Fruit fly (Drosophila melanogaster) whole organism, wandering third instar larva: ENCODE results near the gene CG5567.
A peak's percentile ranks its signal among the peaks of the same experiment; 100 is the strongest.

Experiments
- Abd-B ChIP-seq: fragments of >200 bp; optimal IDR thresholded peaks from 2 replicates; lab custom pipeline; 2017; ENCODE audit warnings: missing biosample characterization, missing genetic modification characterization
- CG32264 ChIP-seq: fragments of 200-800 bp; sonication (Bioruptor generic); optimal IDR thresholded peaks from 2 replicates; lab custom pipeline; 2016; ENCODE audit warnings: missing biosample characterization, missing genetic modification characterization
- CG9705 ChIP-seq: fragments of 200-800 bp; sonication (Bioruptor generic); optimal IDR thresholded peaks from 2 replicates; lab custom pipeline; 2018; ENCODE audit warnings: missing biosample characterization, mild to moderate bottlenecking, missing genetic modification characterization
- CrebA ChIP-seq: fragments of 200-800 bp; sonication (Bioruptor generic); optimal IDR thresholded peaks from 2 replicates; lab custom pipeline; 2016; ENCODE audit warnings: missing biosample characterization, mild to moderate bottlenecking, missing genetic modification characterization, borderline replicate concordance
- Dfd ChIP-seq: fragments of >200 bp; optimal IDR thresholded peaks from 2 replicates; lab custom pipeline; 2017; ENCODE audit warnings: missing biosample characterization, missing genetic modification characterization
- Dif ChIP-seq: fragments of 200-275, 200-300 bp; sonication (Bioruptor generic); optimal IDR thresholded peaks from 2 replicates; lab custom pipeline; 2018; ENCODE audit warnings: missing biosample characterization, missing genetic modification characterization; ENCODE audit not compliant: partially characterized antibody
- GATAd ChIP-seq: sonication (Bioruptor generic); optimal IDR thresholded peaks from 2 replicates; lab custom pipeline; 2016; ENCODE audit warnings: missing biosample characterization, missing genetic modification characterization
- HLH106 ChIP-seq: fragments of 200-800 bp; optimal IDR thresholded peaks from 3 replicates; lab custom pipeline; 2019; ENCODE audit warnings: missing biosample characterization, mild to moderate bottlenecking, missing genetic modification characterization, moderate library complexity
- Hnf4 ChIP-seq: fragments of 200-800 bp; sonication (Bioruptor generic); optimal IDR thresholded peaks from 2 replicates; lab custom pipeline; 2016; ENCODE audit warnings: missing biosample characterization, mild to moderate bottlenecking, missing genetic modification characterization
- Hr78 ChIP-seq: fragments of >200 bp; optimal IDR thresholded peaks from 2 replicates; lab custom pipeline; 2017; ENCODE audit warnings: missing biosample characterization, missing genetic modification characterization
- Hr83 ChIP-seq: fragments of 200-300 bp; sonication (Bioruptor generic); optimal IDR thresholded peaks from 2 replicates; lab custom pipeline; 2016; ENCODE audit warnings: missing biosample characterization, mild to moderate bottlenecking, missing genetic modification characterization, moderate library complexity; ENCODE audit not compliant: poor library complexity, severe bottlenecking
- Jra ChIP-seq: sonication (Bioruptor generic); optimal IDR thresholded peaks from 2 replicates; lab custom pipeline; 2016; ENCODE audit warnings: missing biosample characterization, missing genetic modification characterization
- Mio ChIP-seq: sonication (Bioruptor generic); optimal IDR thresholded peaks from 2 replicates; lab custom pipeline; 2016; ENCODE audit warnings: missing biosample characterization, missing genetic modification characterization
- Myc ChIP-seq: fragments of >200 bp; optimal IDR thresholded peaks from 2 replicates; lab custom pipeline; 2017
- N ChIP-seq: fragments of >200 bp; optimal IDR thresholded peaks from 2 replicates; lab custom pipeline; 2018; ENCODE audit warnings: missing biosample characterization, missing external identifiers, missing genetic modification characterization
- OdsH ChIP-seq: fragments of 200-800 bp; sonication (Bioruptor generic); optimal IDR thresholded peaks from 2 replicates; lab custom pipeline; 2016; ENCODE audit warnings: missing biosample characterization, mild to moderate bottlenecking, missing genetic modification characterization
- Rel ChIP-seq, 2 experiments: fragments of 200-800 bp; sonication (Bioruptor generic) in 1 of 2; optimal IDR thresholded peaks; 2 replicates in 1 of 2; 3 replicates in 1 of 2; lab custom pipeline; 2016 to 2019; ENCODE audit warnings: mild to moderate bottlenecking in 2 of 2, missing biosample characterization in 2 of 2, missing genetic modification characterization in 2 of 2, moderate library complexity in 1 of 2
- Sp1 ChIP-seq: fragments of 200-800 bp; sonication (Bioruptor generic); optimal IDR thresholded peaks from 3 replicates; lab custom pipeline; 2019; ENCODE audit warnings: missing biosample characterization, mild to moderate bottlenecking, missing genetic modification characterization, moderate library complexity
- br ChIP-seq: fragments of 200-800 bp; sonication (Bioruptor generic); optimal IDR thresholded peaks from 2 replicates; lab custom pipeline; 2016; ENCODE audit warnings: missing biosample characterization, missing genetic modification characterization
- brk ChIP-seq: fragments of 200-800 bp; sonication (Bioruptor generic); optimal IDR thresholded peaks from 2 replicates; lab custom pipeline; 2016; ENCODE audit warnings: missing biosample characterization, mild to moderate bottlenecking, missing genetic modification characterization
- dl ChIP-seq, 2 experiments: fragments of 175-275, 200-275 bp in 1 of 2; fragments of 200-275 bp in 1 of 2; sonication (Bioruptor generic); optimal IDR thresholded peaks; lab custom pipeline; 2018; ENCODE audit warnings: mild to moderate bottlenecking in 2 of 2, missing biosample characterization in 2 of 2, missing genetic modification characterization in 2 of 2, moderate library complexity in 2 of 2; ENCODE audit not compliant: partially characterized antibody in 2 of 2, insufficient read depth in 1 of 2
- dmrt93B ChIP-seq: fragments of 200-800 bp; sonication (Bioruptor generic); optimal IDR thresholded peaks from 2 replicates; lab custom pipeline; 2018; ENCODE audit warnings: missing biosample characterization, mild to moderate bottlenecking, missing genetic modification characterization
- dsf ChIP-seq: sonication (Bioruptor generic); optimal IDR thresholded peaks from 2 replicates; lab custom pipeline; 2016; ENCODE audit warnings: missing biosample characterization, missing genetic modification characterization, borderline replicate concordance
- ey ChIP-seq: fragments of 200-800 bp; sonication (Bioruptor generic); optimal IDR thresholded peaks from 2 replicates; lab custom pipeline; 2016; ENCODE audit warnings: missing biosample characterization, missing genetic modification characterization
- foxo ChIP-seq, 2 experiments: fragments of 200-800 bp; sonication (Bioruptor generic); optimal IDR thresholded peaks; 2 replicates in 1 of 2; 3 replicates in 1 of 2; lab custom pipeline; 2016 to 2017; ENCODE audit warnings: missing biosample characterization in 2 of 2, missing genetic modification characterization in 2 of 2
- fru ChIP-seq: fragments of 200-800 bp; sonication (Bioruptor generic); optimal IDR thresholded peaks from 3 replicates; lab custom pipeline; 2016; ENCODE audit warnings: missing biosample characterization, mild to moderate bottlenecking, missing genetic modification characterization
- h ChIP-seq: fragments of 200-800 bp; sonication (Bioruptor generic); optimal IDR thresholded peaks from 3 replicates; lab custom pipeline; 2016; ENCODE audit warnings: missing biosample characterization, mild to moderate bottlenecking, missing genetic modification characterization
- jim ChIP-seq: fragments of 175-275, 200-325 bp; sonication (Bioruptor generic); optimal IDR thresholded peaks from 2 replicates; lab custom pipeline; 2016; ENCODE audit warnings: missing biosample characterization, mild to moderate bottlenecking, missing genetic modification characterization
- lola ChIP-seq: fragments of >200 bp; optimal IDR thresholded peaks from 2 replicates; lab custom pipeline; 2017; ENCODE audit warnings: missing biosample characterization, missing genetic modification characterization
- pan ChIP-seq: fragments of >200 bp; optimal IDR thresholded peaks from 2 replicates; lab custom pipeline; 2017
- psq ChIP-seq: fragments of 200-800 bp; sonication (Bioruptor generic); optimal IDR thresholded peaks from 3 replicates; lab custom pipeline; 2017; ENCODE audit warnings: missing biosample characterization, mild to moderate bottlenecking, missing genetic modification characterization, moderate library complexity
- rgr ChIP-seq: fragments of 200-800 bp; sonication (Bioruptor generic); optimal IDR thresholded peaks from 3 replicates; lab custom pipeline; 2016; ENCODE audit warnings: missing biosample characterization, mild to moderate bottlenecking, missing genetic modification characterization
- sage ChIP-seq: fragments of 200-800 bp; sonication (Bioruptor generic); optimal IDR thresholded peaks from 2 replicates; lab custom pipeline; 2016; ENCODE audit warnings: missing biosample characterization, mild to moderate bottlenecking, missing genetic modification characterization
- sv ChIP-seq: fragments of 200-800 bp; sonication (Bioruptor generic); optimal IDR thresholded peaks from 3 replicates; lab custom pipeline; 2016; ENCODE audit warnings: missing biosample characterization, missing genetic modification characterization
- tai ChIP-seq: sonication (Bioruptor generic); optimal IDR thresholded peaks from 2 replicates; lab custom pipeline; 2016; ENCODE audit warnings: missing biosample characterization, missing genetic modification characterization
- woc ChIP-seq: sonication (Bioruptor generic); optimal IDR thresholded peaks from 2 replicates; lab custom pipeline; 2016; ENCODE audit warnings: missing biosample characterization, mild to moderate bottlenecking, missing genetic modification characterization

Gene CG5567

dm6 chr3L:17842892-17843703 is at the start of gene CG5567:
Gene CG5567, minus strand, starts transcription at chr3L:17843544.
- no peak for TF ChIP-seq dl (GFP tag; optimal IDR thresholded peaks at IDR 0.05; lab: Kevin White, UChicago; ENCODE audit: insufficient read depth in 1 of 2, partially characterized antibody in 2 of 2)
- no peak for TF ChIP-seq br
- no peak for TF ChIP-seq h (GFP tag; lab: Kevin White, UChicago)
- no peak for TF ChIP-seq CG9705 (GFP tag; lab: Kevin White, UChicago)
- TF ChIP-seq brk (GFP tag; lab: Kevin White, UChicago), result no peak
- TF ChIP-seq OdsH (GFP tag; lab: Kevin White, UChicago), result no peak
- TF ChIP-seq Hnf4 (GFP tag; lab: Kevin White, UChicago), result no peak
- no peak for TF ChIP-seq tai
- TF ChIP-seq GATAd (GFP tag; lab: Kevin White, UChicago), result no peak
- TF ChIP-seq jim (GFP tag; lab: Kevin White, UChicago), result no peak
- no peak for TF ChIP-seq dsf
- TF ChIP-seq foxo (GFP tag; optimal IDR thresholded peaks at IDR 0.05; lab: Kevin White, UChicago), result peak in 1 of 2 experiments; percentile 23
- no peak for TF ChIP-seq lola (GFP tag; lab: Kevin White, UChicago)
- peak; percentile 41 for TF ChIP-seq woc (GFP tag; lab: Kevin White, UChicago)
- no peak for TF ChIP-seq CG32264 (GFP tag; lab: Kevin White, UChicago)
- no peak for TF ChIP-seq Myc
- TF ChIP-seq rgr, result no peak
- no peak for TF ChIP-seq ey (GFP tag; lab: Kevin White, UChicago)
- TF ChIP-seq fru, result no peak
- no peak for TF ChIP-seq sv (GFP tag; lab: Kevin White, UChicago)
- TF ChIP-seq Hr83 (GFP tag; lab: Kevin White, UChicago), result no peak
- no peak for TF ChIP-seq Mio (GFP tag; lab: Kevin White, UChicago)
- no peak for TF ChIP-seq Rel (GFP tag; optimal IDR thresholded peaks at IDR 0.05; lab: Kevin White, UChicago)
- peak; percentile 23 for TF ChIP-seq Rel (tag; optimal IDR thresholded peaks at IDR 0.05; lab: Kevin White, UChicago)

DNA sequence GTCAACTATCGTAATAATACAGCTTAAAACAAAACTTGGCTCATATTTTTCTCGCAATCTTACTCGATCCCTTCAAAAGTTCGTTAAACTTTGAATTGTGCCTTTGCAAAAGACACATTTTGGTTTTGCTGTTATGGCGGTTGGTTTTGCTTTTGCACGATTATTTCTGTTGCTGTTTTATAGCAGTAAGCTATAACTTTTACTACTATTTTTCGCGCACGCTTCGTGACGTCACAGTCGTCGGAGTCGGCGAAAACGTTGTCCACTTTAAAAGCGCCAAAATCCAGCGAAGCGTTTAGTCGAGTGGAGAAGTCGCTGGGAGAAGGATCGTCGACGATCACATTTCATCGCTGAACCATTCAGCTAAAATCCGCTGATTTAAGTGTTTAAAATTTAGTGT is 44.0 kb upstream of the CG5567 start, which contains the start of gene CG7402:
CG7402 (plus strand) TSS at position 313 of the 400 bp plus-strand sequence.
- no peak for TF ChIP-seq OdsH (GFP tag; lab: Kevin White, UChicago)
- no peak for TF ChIP-seq pan (lab: Kevin White, UChicago)
- TF ChIP-seq Hnf4 (GFP tag; lab: Kevin White, UChicago), result no peak
- no peak for TF ChIP-seq N (GFP tag; lab: Kevin White, UChicago)
- no peak for TF ChIP-seq Hr83 (GFP tag; lab: Kevin White, UChicago)
- TF ChIP-seq tai, result no peak
- TF ChIP-seq Hr78, result no peak
- TF ChIP-seq dl (GFP tag; optimal IDR thresholded peaks at IDR 0.05; lab: Kevin White, UChicago; ENCODE audit: insufficient read depth in 1 of 2, partially characterized antibody in 2 of 2), result no peak
- TF ChIP-seq sv (GFP tag; lab: Kevin White, UChicago), result no peak
- TF ChIP-seq Dfd, result no peak
- TF ChIP-seq dsf, result no peak
- no peak for TF ChIP-seq GATAd (GFP tag; lab: Kevin White, UChicago)
- TF ChIP-seq Jra (GFP tag; lab: Kevin White, UChicago), result no peak
- TF ChIP-seq sage (GFP tag; lab: Kevin White, UChicago), result no peak
- no peak for TF ChIP-seq Sp1 (GFP tag; lab: Kevin White, UChicago)
- no peak for TF ChIP-seq Abd-B (GFP tag; lab: Kevin White, UChicago)
- no peak for TF ChIP-seq CrebA (GFP tag; lab: Kevin White, UChicago)
- no peak for TF ChIP-seq HLH106 (tag; lab: Kevin White, UChicago)
- TF ChIP-seq dmrt93B (GFP tag; lab: Kevin White, UChicago), result no peak

dm6 chr3L:17886545-17886944 is 43.2 kb upstream of the CG5567 start, which contains the start of gene CG16775:
Gene CG16775, minus strand, starts transcription at chr3L:17886645.
- TF ChIP-seq dsf, result no peak
- no peak for TF ChIP-seq pan (lab: Kevin White, UChicago)
- TF ChIP-seq dmrt93B (GFP tag; lab: Kevin White, UChicago), result no peak
- TF ChIP-seq h (GFP tag; lab: Kevin White, UChicago), result no peak
- TF ChIP-seq Hr83 (GFP tag; lab: Kevin White, UChicago), result no peak
- no peak for TF ChIP-seq Dif (GFP tag; lab: Kevin White, UChicago)
- TF ChIP-seq Dfd, result no peak
- TF ChIP-seq Jra (GFP tag; lab: Kevin White, UChicago), result no peak
- TF ChIP-seq HLH106 (tag; lab: Kevin White, UChicago), result no peak
- TF ChIP-seq brk (GFP tag; lab: Kevin White, UChicago), result no peak
- TF ChIP-seq Rel (GFP tag; optimal IDR thresholded peaks at IDR 0.05; lab: Kevin White, UChicago), result no peak
- no peak for TF ChIP-seq Rel (tag; optimal IDR thresholded peaks at IDR 0.05; lab: Kevin White, UChicago)
- no peak for TF ChIP-seq Abd-B (GFP tag; lab: Kevin White, UChicago)
- TF ChIP-seq rgr, result no peak
- TF ChIP-seq tai, result no peak
- no peak for TF ChIP-seq fru
- TF ChIP-seq ey (GFP tag; lab: Kevin White, UChicago), result no peak
- TF ChIP-seq foxo (GFP tag; optimal IDR thresholded peaks at IDR 0.05; lab: Kevin White, UChicago), result no peak
- TF ChIP-seq Hnf4 (GFP tag; lab: Kevin White, UChicago), result no peak
- no peak for TF ChIP-seq psq (GFP tag; lab: Kevin White, UChicago)
